Worm (Caenorhabditis elegans) whole organism, L4/young adult: Measurements from ENCODE around the gene K01A12.2.
"Not testable (repeated sequence)": the region's sequence is repeated elsewhere in the genome, so short reads cannot be mapped to it uniquely, and the experiment has no call there.

Experiments used
- W03F9.2 ChIP-seq: fragments of 150-350 bp; optimal IDR thresholded peaks from 2 replicates; lab custom pipeline; 2014; ENCODE audit warnings: missing biosample characterization, missing genetic modification characterization
- dao-5 ChIP-seq: sonication (generic microtip); optimal IDR thresholded peaks from 2 replicates; lab custom pipeline; 2016; ENCODE audit warnings: missing genotype, missing genetic modification characterization, moderate library complexity, missing compliant biosample characterization
- him-1 ChIP-seq: sonication (generic microtip); optimal IDR thresholded peaks from 2 replicates; lab custom pipeline; 2016; ENCODE audit warnings: missing genotype, missing genetic modification reagents, missing genetic modification characterization, missing compliant biosample characterization

The K01A12.2 gene

ce11 chrX:8585837-8586236, 27.3 kb upstream of the K01A12.2 start, which contains the start of gene F18E9.3:
F18E9.3 (plus strand) TSS chrX:8586147.
- TF ChIP-seq him-1 (tag; lab: Kevin White, UChicago) (no peak), dao-5 (tag; lab: Kevin White, UChicago) (no peak), W03F9.2 (tag; lab: Kevin White, UChicago) (no peak)

ce11 chrX:8592881-8593280, 20.3 kb upstream of the K01A12.2 start, which contains the start of gene nlp-7:
nlp-7 (plus strand) TSS chrX:8593181.
- TF ChIP-seq dao-5 (tag; lab: Kevin White, UChicago) (no peak), him-1 (tag; lab: Kevin White, UChicago) (no peak), W03F9.2 (tag; lab: Kevin White, UChicago) (no peak)

ce11 chrX:8597647-8598046, 15.5 kb upstream of the K01A12.2 start, which contains the start of gene F18E9.7:
F18E9.7 (minus strand) TSS chrX:8597747.
- TF ChIP-seq him-1 (tag; lab: Kevin White, UChicago) (no peak), W03F9.2 (tag; lab: Kevin White, UChicago) (no peak), dao-5 (tag; lab: Kevin White, UChicago) (no peak)

DNA sequence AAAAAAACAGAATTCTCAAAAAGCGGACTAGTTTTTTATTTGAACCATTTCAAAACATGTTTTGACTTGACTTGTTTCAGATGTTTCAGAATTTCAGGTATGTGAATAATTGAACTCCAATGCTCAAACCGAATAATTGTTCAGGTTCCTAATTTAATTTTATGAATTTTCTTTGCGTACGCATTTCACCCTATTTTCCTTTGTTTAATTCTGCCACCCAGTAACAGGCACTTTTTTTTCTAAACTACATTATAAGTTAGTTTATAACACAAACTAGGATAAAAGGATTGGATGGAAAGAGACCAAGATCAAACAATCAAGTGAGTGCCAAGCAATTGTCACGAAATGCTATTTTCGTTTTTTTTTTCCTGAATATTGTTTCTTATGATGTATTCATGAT, 14.7 kb upstream of the K01A12.2 start:
- TF ChIP-seq dao-5 (tag; lab: Kevin White, UChicago) (no peak), him-1 (tag; lab: Kevin White, UChicago) (no peak), W03F9.2 (tag; lab: Kevin White, UChicago) (no peak)

ce11 chrX:8599725-8600124, 13.4 kb upstream of the K01A12.2 start:
- no peak for TF ChIP-seq dao-5 (tag; lab: Kevin White, UChicago)
- TF ChIP-seq W03F9.2 (tag; lab: Kevin White, UChicago) = no peak
- no peak for TF ChIP-seq him-1 (tag; lab: Kevin White, UChicago)

- TF ChIP-seq W03F9.2 (tag; lab: Kevin White, UChicago) (no peak), dao-5 (tag; lab: Kevin White, UChicago) (no peak), him-1 (tag; lab: Kevin White, UChicago) (no peak)
These were observed 11.9 kb upstream of the K01A12.2 start, which contains the start of gene F18E9.1 for ce11 chrX:8601235-8601634. F18E9.1 (plus strand) TSS chrX:8601535.

DNA sequence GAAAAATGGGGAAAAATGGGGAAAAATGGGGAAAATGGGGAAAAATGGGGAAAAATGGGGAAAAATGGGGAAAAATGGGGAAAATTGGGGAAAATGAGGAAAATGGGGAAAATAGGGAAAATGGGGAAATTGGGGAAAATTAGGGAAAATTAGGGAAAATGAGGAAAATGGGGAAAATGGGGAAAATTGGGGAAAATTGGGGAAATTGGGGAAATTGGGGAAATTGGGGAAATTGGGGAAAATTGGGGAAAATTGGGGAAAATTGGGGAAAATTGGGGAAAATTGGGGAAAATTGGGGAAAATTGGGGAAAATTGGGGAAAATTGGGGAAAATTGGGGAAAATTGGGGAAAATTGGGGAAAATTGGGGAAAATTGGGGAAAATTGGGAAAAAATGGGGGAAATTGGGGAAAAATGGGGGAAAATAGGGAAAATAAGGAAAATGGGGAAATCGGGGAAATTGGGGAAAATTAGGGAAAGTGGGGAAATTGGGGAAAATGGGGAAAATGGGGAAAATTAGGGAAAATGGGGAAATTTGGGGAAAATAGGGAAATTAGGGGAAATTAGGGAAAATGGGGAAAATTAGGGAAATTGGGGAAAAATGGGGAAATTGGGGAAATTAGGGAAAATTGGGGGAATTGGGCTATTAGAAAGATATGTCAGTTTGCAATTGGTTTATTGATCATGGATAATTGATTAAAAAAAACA, 10.3 kb upstream of the K01A12.2 start:
- no peak for TF ChIP-seq dao-5 (tag; lab: Kevin White, UChicago)
- no peak for TF ChIP-seq him-1 (tag; lab: Kevin White, UChicago)
- TF ChIP-seq W03F9.2 (tag; lab: Kevin White, UChicago) = no peak

DNA sequence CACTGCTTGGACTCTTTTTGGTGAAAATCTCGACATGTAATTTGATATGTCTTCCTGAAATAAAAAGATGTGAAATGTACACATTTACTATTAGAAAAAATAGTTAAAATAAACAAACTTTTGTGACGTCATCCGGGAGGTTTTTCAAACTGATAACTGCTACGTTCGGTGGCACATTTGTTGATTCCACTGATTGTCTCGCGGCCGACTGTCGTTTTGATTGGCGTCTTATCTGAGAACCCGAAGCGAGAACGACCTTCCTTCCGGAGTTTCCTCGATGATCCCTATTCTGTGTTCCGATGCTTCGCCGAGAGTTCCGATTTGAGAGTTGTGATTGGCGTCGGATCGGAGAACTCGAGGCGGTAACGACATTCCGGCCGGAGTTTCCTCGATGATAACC, 9.0 kb upstream of the K01A12.2 start:
- TF ChIP-seq W03F9.2 (tag; lab: Kevin White, UChicago) (no peak), dao-5 (tag; lab: Kevin White, UChicago) (no peak), him-1 (tag; lab: Kevin White, UChicago) (no peak)

DNA sequence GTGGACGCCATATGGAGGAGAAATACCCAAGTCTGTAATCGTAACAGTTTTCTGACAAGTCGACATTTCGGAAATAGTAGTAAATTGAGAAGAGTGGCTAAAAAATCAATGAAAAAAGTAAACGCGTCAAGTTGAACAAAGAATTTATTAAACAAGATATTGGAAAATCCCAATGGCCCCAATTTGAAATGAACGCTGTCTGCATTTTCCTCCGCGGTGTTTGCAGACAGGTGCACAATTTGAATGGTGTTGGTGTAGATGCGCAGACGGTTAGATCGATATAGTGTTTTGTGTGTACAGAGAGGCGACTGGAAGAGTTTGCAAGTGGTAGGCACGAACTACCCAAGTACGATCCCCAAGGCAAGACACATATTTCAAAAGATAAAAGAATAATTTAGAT, 8.1 kb upstream of the K01A12.2 start, which contains the start of the genes H35N09.2 and H35N09.1:
Gene H35N09.2 (minus strand): TSS at position 54 of the 400 bp plus-strand sequence.
Gene H35N09.1 (plus strand): TSS at position 335 of the 400 bp plus-strand sequence.
- TF ChIP-seq him-1 (tag; lab: Kevin White, UChicago) (no peak), W03F9.2 (tag; lab: Kevin White, UChicago) (no peak), dao-5 (tag; lab: Kevin White, UChicago) (no peak)

- peak; percentile 12 for TF ChIP-seq dao-5 (tag; lab: Kevin White, UChicago)
- no peak for TF ChIP-seq W03F9.2 (tag; lab: Kevin White, UChicago)
These were observed 4.4 kb upstream of the K01A12.2 start for ce11 chrX:8608756-8609155.

- TF ChIP-seq him-1, W03F9.2, dao-5 (tag; lab: Kevin White, UChicago): not testable (repeated sequence)
These were observed 2.5 kb upstream of the K01A12.2 start, which contains the start of gene K01A12.4 for ce11 chrX:8610606-8611005. K01A12.4 (plus strand) TSS chrX:8610906.

ce11 chrX:8612278-8612677, 875 bp upstream of the K01A12.2 start:
- no peak for TF ChIP-seq dao-5 (tag; lab: Kevin White, UChicago)
- no peak for TF ChIP-seq W03F9.2 (tag; lab: Kevin White, UChicago)
- no peak for TF ChIP-seq him-1 (tag; lab: Kevin White, UChicago)

ce11 chrX:8623840-8624591, 10.9 kb downstream of the K01A12.2 start:
- TF ChIP-seq him-1 (tag; lab: Kevin White, UChicago) (no peak), dao-5 (tag; lab: Kevin White, UChicago) (peak; percentile 14), W03F9.2 (tag; lab: Kevin White, UChicago) (peak; percentile 15)
